Fruit fly (Drosophila melanogaster) whole organism, embryonic: ENCODE data around the gene CG33521.

Experiments
- Ada2b ChIP-seq: fragments of 200-800 bp; sonication (Bioruptor generic); IDR thresholded peaks from 2 replicates; pipeline ENCODE4 v1.3.6; 2022; ENCODE audit warnings: missing biosample characterization, missing genetic modification characterization
- B-H2 ChIP-seq: fragments of 200-800 bp; sonication (Bioruptor generic); optimal IDR thresholded peaks from 2 replicates; lab custom pipeline; 2018; ENCODE audit warnings: missing biosample characterization, mild to moderate bottlenecking, missing genetic modification characterization
- BEAF-32 ChIP-seq: fragments of 200-800 bp; sonication (Bioruptor generic); optimal IDR thresholded peaks from 3 replicates; lab custom pipeline; 2017; ENCODE audit warnings: missing biosample characterization, missing genetic modification characterization, mild to moderate bottlenecking, moderate library complexity, missing genetic modification reagents
- CG1024 ChIP-seq: fragments of 200-800 bp; sonication (Bioruptor generic); IDR thresholded peaks from 2 replicates; pipeline ENCODE4 v1.3.6; 2022; ENCODE audit warnings: missing biosample characterization, missing genetic modification characterization
- CG10462 ChIP-seq: fragments of 200-800 bp; sonication (Bioruptor generic); optimal IDR thresholded peaks from 2 replicates; lab custom pipeline; 2016; ENCODE audit warnings: missing biosample characterization, missing genetic modification characterization
- CG11695 ChIP-seq: fragments of 200-800 bp; sonication (Bioruptor generic); IDR thresholded peaks from 3 replicates; pipeline ENCODE4 v1.3.6; 2022; ENCODE audit warnings: missing biosample characterization, missing genetic modification characterization
- CG11723 ChIP-seq: fragments of 200-800 bp; sonication (Bioruptor generic); optimal IDR thresholded peaks from 2 replicates; lab custom pipeline; 2017; ENCODE audit warnings: missing biosample characterization, mild to moderate bottlenecking, missing genetic modification characterization
- CG12219 ChIP-seq: fragments of 200-800 bp; sonication (Bioruptor generic); optimal IDR thresholded peaks from 3 replicates; lab custom pipeline; 2018; ENCODE audit warnings: missing biosample characterization, mild to moderate bottlenecking, missing genetic modification characterization
- CG12659 ChIP-seq: fragments of 200-800 bp; sonication (Bioruptor generic); optimal IDR thresholded peaks from 3 replicates; lab custom pipeline; 2017; ENCODE audit warnings: mild to moderate bottlenecking, missing biosample characterization, missing genetic modification reagents, missing genetic modification characterization
- CG12942 ChIP-seq: fragments of 200-800 bp; sonication (Bioruptor generic); optimal IDR thresholded peaks from 3 replicates; lab custom pipeline; 2016; ENCODE audit warnings: missing biosample characterization, missing genetic modification characterization
- CG13296 ChIP-seq: fragments of 200-800 bp; sonication (Bioruptor generic); optimal IDR thresholded peaks from 3 replicates; lab custom pipeline; 2018; ENCODE audit warnings: missing biosample characterization, mild to moderate bottlenecking, missing genetic modification characterization
- CG14710 ChIP-seq: fragments of 200-800 bp; sonication (Bioruptor generic); optimal IDR thresholded peaks from 3 replicates; lab custom pipeline; 2019; ENCODE audit warnings: missing biosample characterization, mild to moderate bottlenecking, missing genetic modification characterization, moderate library complexity
- CG1603 ChIP-seq: fragments of 200-800 bp; sonication (Bioruptor generic); optimal IDR thresholded peaks from 2 replicates; lab custom pipeline; 2019; ENCODE audit warnings: missing biosample characterization, mild to moderate bottlenecking, missing genetic modification characterization, moderate library complexity
- CG17802 ChIP-seq: fragments of 200-800 bp; sonication (Bioruptor generic); optimal IDR thresholded peaks from 2 replicates; lab custom pipeline; 2018; ENCODE audit warnings: missing biosample characterization, mild to moderate bottlenecking, missing genetic modification characterization, moderate library complexity
- CG17912 ChIP-seq: fragments of 200-800 bp; sonication (Bioruptor generic); optimal IDR thresholded peaks from 2 replicates; lab custom pipeline; 2018; ENCODE audit warnings: missing biosample characterization, mild to moderate bottlenecking, missing genetic modification characterization
- CG30020 ChIP-seq: fragments of 200-800 bp; optimal IDR thresholded peaks from 2 replicates; lab custom pipeline; 2019; ENCODE audit warnings: missing biosample characterization, mild to moderate bottlenecking, missing genetic modification characterization, moderate library complexity
- CG31388 ChIP-seq: fragments of 200-800 bp; sonication (Bioruptor generic); optimal IDR thresholded peaks from 2 replicates; lab custom pipeline; 2016; ENCODE audit warnings: missing biosample characterization, missing genetic modification characterization
- CG3995 ChIP-seq: fragments of 200-800 bp; sonication (Bioruptor generic); optimal IDR thresholded peaks from 3 replicates; lab custom pipeline; 2016; ENCODE audit warnings: missing biosample characterization, missing genetic modification characterization
- CG4424 ChIP-seq: fragments of 200-800 bp; sonication (Bioruptor generic); optimal IDR thresholded peaks from 3 replicates; lab custom pipeline; 2016; ENCODE audit warnings: missing biosample characterization, missing genetic modification characterization
- CG4730 ChIP-seq: fragments of 200-800 bp; sonication (Bioruptor generic); IDR thresholded peaks from 2 replicates; pipeline ENCODE4 v1.3.6; 2022; ENCODE audit warnings: missing biosample characterization, missing genetic modification characterization
- CG6765 ChIP-seq: fragments of 200-800 bp; sonication (Bioruptor generic); optimal IDR thresholded peaks from 3 replicates; lab custom pipeline; 2017; ENCODE audit warnings: missing biosample characterization, mild to moderate bottlenecking, missing genetic modification characterization
- CG7357 ChIP-seq: fragments of 200-800 bp; sonication (Bioruptor generic); IDR thresholded peaks from 3 replicates; pipeline ENCODE4 v1.3.6; 2022; ENCODE audit warnings: missing biosample characterization, missing genetic modification characterization
- CG8290 ChIP-seq, 3 experiments: fragments of 200-800 bp; sonication (Bioruptor generic); optimal IDR thresholded peaks; 2 replicates each; lab custom pipeline; 2016 to 2019; ENCODE audit warnings: missing biosample characterization in 3 of 3, missing genetic modification characterization in 3 of 3, mild to moderate bottlenecking in 2 of 3, moderate library complexity in 1 of 3
- Elba2 ChIP-seq: fragments of 200-800 bp; sonication (Bioruptor generic); optimal IDR thresholded peaks from 3 replicates; lab custom pipeline; 2016; ENCODE audit warnings: missing biosample characterization, missing genetic modification characterization
- Hey ChIP-seq: fragments of 200-800 bp; sonication (Bioruptor generic); optimal IDR thresholded peaks from 3 replicates; lab custom pipeline; 2018; ENCODE audit warnings: missing biosample characterization, mild to moderate bottlenecking, missing genetic modification characterization
- Lhr ChIP-seq: fragments of 200-800 bp; sonication (Bioruptor generic); optimal IDR thresholded peaks from 3 replicates; lab custom pipeline; 2017; ENCODE audit warnings: mild to moderate bottlenecking, missing biosample characterization, missing genetic modification reagents, missing genetic modification characterization
- Max ChIP-seq: fragments of 200-800 bp; sonication (Bioruptor generic); optimal IDR thresholded peaks from 2 replicates; lab custom pipeline; 2016; ENCODE audit warnings: missing biosample characterization, mild to moderate bottlenecking, missing genetic modification characterization
- Nf-YC ChIP-seq: fragments of 200-800 bp; optimal IDR thresholded peaks from 3 replicates; lab custom pipeline; 2019; ENCODE audit warnings: missing biosample characterization, mild to moderate bottlenecking, missing genetic modification characterization, moderate library complexity
- PHDP ChIP-seq: fragments of 200-800 bp; sonication (Bioruptor generic); optimal IDR thresholded peaks from 3 replicates; lab custom pipeline; 2018; ENCODE audit warnings: missing biosample characterization, mild to moderate bottlenecking, missing genetic modification characterization, moderate library complexity
- Poxn ChIP-seq: fragments of 200-800 bp; sonication (Bioruptor generic); IDR thresholded peaks from 2 replicates; pipeline ENCODE4 v1.3.6; 2022; ENCODE audit warnings: missing biosample characterization, missing genetic modification characterization
- Sry-β ChIP-seq: fragments of 200-800 bp; sonication (Bioruptor generic); optimal IDR thresholded peaks from 2 replicates; lab custom pipeline; 2018; ENCODE audit warnings: missing biosample characterization, mild to moderate bottlenecking, missing genetic modification characterization, moderate library complexity
- Sry-δ ChIP-seq: fragments of 200-800 bp; sonication (Bioruptor generic); optimal IDR thresholded peaks from 2 replicates; lab custom pipeline; 2016; ENCODE audit warnings: missing biosample characterization, missing genetic modification characterization
- Xrp1 ChIP-seq: fragments of 200-800 bp; sonication (Bioruptor generic); IDR thresholded peaks from 2 replicates; pipeline ENCODE4 v1.3.6; 2022; ENCODE audit warnings: missing biosample characterization, missing genetic modification characterization
- cas ChIP-seq: fragments of 200-800 bp; sonication (Bioruptor generic); IDR thresholded peaks from 2 replicates; pipeline ENCODE4 v1.3.6; 2022; ENCODE audit warnings: missing biosample characterization, missing genetic modification characterization
- chm ChIP-seq: fragments of 200-800 bp; sonication (Bioruptor generic); IDR thresholded peaks from 2 replicates; pipeline ENCODE4 v1.3.6; 2022; ENCODE audit warnings: missing biosample characterization, missing genetic modification characterization
- dmrt99B ChIP-seq: fragments of 200-800 bp; sonication (Bioruptor generic); optimal IDR thresholded peaks from 2 replicates; lab custom pipeline; 2018; ENCODE audit warnings: missing biosample characterization, mild to moderate bottlenecking, missing genetic modification characterization, moderate library complexity
- eve ChIP-seq, 2 experiments: fragments of >200 bp; optimal IDR thresholded peaks; 2 replicates each; lab custom pipeline; 2017; ENCODE audit warnings: missing biosample characterization in 2 of 2, missing genetic modification characterization in 2 of 2
- fu2 ChIP-seq: fragments of 200-800 bp; sonication (Bioruptor generic); optimal IDR thresholded peaks from 2 replicates; lab custom pipeline; 2016; ENCODE audit warnings: missing biosample characterization, missing genetic modification characterization
- gfzf ChIP-seq: fragments of 200-800 bp; sonication (Bioruptor generic); optimal IDR thresholded peaks from 2 replicates; lab custom pipeline; 2016; ENCODE audit warnings: missing biosample characterization, mild to moderate bottlenecking, missing genetic modification characterization, moderate library complexity
- gro ChIP-seq: fragments of 200-800 bp; sonication (Bioruptor generic); optimal IDR thresholded peaks from 2 replicates; lab custom pipeline; 2016; ENCODE audit warnings: missing biosample characterization, missing genetic modification characterization
- hkb ChIP-seq, 2 experiments: fragments of 200-800 bp in 1 of 2; fragments of >200 bp in 1 of 2; sonication (Bioruptor generic) in 1 of 2; IDR thresholded peaks in 1 of 2; optimal IDR thresholded peaks in 1 of 2; 2 replicates each; pipeline versions ENCODE4 v1.3.6 to Lab custom; 2017 to 2022; ENCODE audit warnings: missing biosample characterization in 1 of 2, missing genetic modification characterization in 1 of 2
- peb ChIP-seq: fragments of 200-800 bp; sonication (Bioruptor generic); IDR thresholded peaks from 2 replicates; pipeline ENCODE4 v1.3.6; 2022; ENCODE audit warnings: missing biosample characterization, missing genetic modification characterization
- pum ChIP-seq: fragments of 200-800 bp; sonication (Bioruptor generic); optimal IDR thresholded peaks from 2 replicates; lab custom pipeline; 2016; ENCODE audit warnings: missing biosample characterization, missing genetic modification characterization
- ro ChIP-seq: fragments of 200-800 bp; sonication (Bioruptor generic); IDR thresholded peaks from 2 replicates; pipeline ENCODE4 v1.3.6; 2022; ENCODE audit warnings: missing biosample characterization, missing genetic modification characterization
- sens ChIP-seq: fragments of 200-800 bp; sonication (Bioruptor generic); peaks from one replicate; lab custom pipeline; 2016; ENCODE audit warnings: missing biosample characterization, missing genetic modification characterization
- ssp ChIP-seq: fragments of 200-800 bp; sonication (Bioruptor generic); IDR thresholded peaks from 2 replicates; pipeline ENCODE4 v1.3.6; 2022; ENCODE audit warnings: missing biosample characterization, missing genetic modification characterization
- tgo ChIP-seq: fragments of 200-800 bp; sonication (Bioruptor generic); IDR thresholded peaks from 3 replicates; pipeline ENCODE4 v1.3.6; 2022; ENCODE audit warnings: missing biosample characterization, missing genetic modification characterization

Gene CG33521

DNA sequence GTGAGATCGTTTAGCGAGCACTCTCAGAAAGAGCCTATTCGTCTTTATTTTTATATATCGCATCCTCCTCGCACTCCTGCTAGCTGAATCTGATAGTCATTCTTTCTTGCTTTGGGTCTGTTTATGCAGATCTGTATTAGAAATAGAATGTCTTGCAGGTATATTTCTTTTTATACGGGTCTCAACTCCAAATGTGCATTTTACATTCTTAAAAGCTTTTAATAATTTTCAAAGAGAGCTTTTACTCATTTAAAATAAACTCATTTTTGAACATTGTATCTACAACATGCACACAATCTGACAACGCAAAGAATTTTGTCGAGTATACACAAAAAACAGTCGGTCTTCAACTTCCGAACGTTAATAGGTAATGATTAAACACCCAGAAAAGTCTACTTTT, at the start of gene CG33521:
CG33521 (plus strand) TSS at position 301 of the 400 bp plus-strand sequence.
- TF ChIP-seq Xrp1 (GFP tag; lab: Robert Waterston, UW) (0 out of 2 replicates have a peak, but pooled peaks have one; percentile 13), fu2 (GFP tag; lab: Kevin White, UChicago) (no peak)

DNA sequence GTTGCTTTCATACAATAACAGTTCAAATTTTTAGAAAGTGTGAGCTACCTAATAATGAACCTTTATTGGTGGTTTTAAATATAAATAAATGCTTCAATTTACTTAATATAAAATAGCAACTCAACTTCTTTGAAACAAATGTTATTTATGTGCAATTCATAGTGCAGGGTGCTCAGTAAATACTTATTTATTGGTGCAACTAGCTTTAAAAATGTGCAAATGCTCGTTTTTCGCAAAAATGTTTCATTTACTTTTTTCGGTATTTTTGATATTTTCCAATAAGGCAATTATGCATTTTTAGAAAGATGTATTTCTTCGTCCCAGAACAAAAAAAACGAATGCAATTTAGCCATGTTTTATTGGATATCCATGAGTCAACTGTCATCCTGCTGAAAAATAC, 40.9 kb upstream of the CG33521 start:
- TF ChIP-seq gfzf (GFP tag; lab: Kevin White, UChicago), result peak; percentile 17
- TF ChIP-seq CG30020 (tag; lab: Kevin White, UChicago), result peak; percentile 91
- peak; percentile 47 for TF ChIP-seq Elba2 (GFP tag; lab: Kevin White, UChicago)
- TF ChIP-seq PHDP, result no peak
- no peak for TF ChIP-seq pum (GFP tag; lab: Kevin White, UChicago)
- no peak for TF ChIP-seq CG4730 (GFP tag; lab: Robert Waterston, UW)
- peak in 1 of 2 experiments; percentile 26 for TF ChIP-seq eve (GFP tag; optimal IDR thresholded peaks at IDR 0.05; lab: Kevin White, UChicago)
- TF ChIP-seq CG11723, result peak; percentile 1
- no peak for TF ChIP-seq CG4424 (GFP tag; lab: Kevin White, UChicago)
- TF ChIP-seq CG17802 (tag; lab: Kevin White, UChicago), result peak; percentile 37
- TF ChIP-seq, all 482 proteins: peak for 6

DNA sequence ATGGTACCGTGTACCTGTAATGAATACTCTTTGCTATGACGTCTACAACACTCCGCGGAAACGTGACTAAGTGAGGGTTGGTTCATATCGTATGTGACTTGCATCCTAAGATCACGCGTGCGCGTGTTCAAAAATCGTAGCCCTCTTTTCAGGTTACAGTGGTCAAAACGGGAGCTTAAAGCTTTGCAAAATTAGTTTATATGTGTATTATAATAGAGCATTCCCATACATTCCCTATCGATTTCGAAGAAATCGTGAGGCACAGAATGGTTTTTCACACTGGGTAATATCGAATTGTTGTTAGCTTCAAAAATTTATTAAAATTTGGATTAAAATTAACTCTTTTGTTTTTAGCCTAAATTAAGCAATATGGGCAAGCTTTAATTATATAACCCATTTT, 39.1 kb upstream of the CG33521 start:
- TF ChIP-seq BEAF-32 (GFP tag; lab: Kevin White, UChicago) (peak; percentile 60), CG17912 (peak; percentile 32), Ada2b (GFP tag; lab: Robert Waterston, UW) (no peak), peb (no peak), Sry-δ (GFP tag; lab: Kevin White, UChicago) (peak; percentile 28), Max (GFP tag; lab: Kevin White, UChicago) (peak; percentile 19), CG1024 (peak; percentile 97), ssp (GFP tag; lab: Robert Waterston, UW) (peak; percentile 95), chm (no peak), CG14710 (tag; lab: Kevin White, UChicago) (peak; percentile 2), Hey (no peak), CG12659 (GFP tag; lab: Kevin White, UChicago) (peak; percentile 43), Nf-YC (tag; lab: Kevin White, UChicago) (no peak), ro (GFP tag; lab: Robert Waterston, UW) (no peak), CG31388 (no peak), Poxn (GFP tag; lab: Robert Waterston, UW) (no peak), cas (GFP tag; lab: Robert Waterston, UW) (no peak), CG17802 (tag; lab: Kevin White, UChicago) (peak; percentile 96), CG3995 (GFP tag; lab: Kevin White, UChicago) (peak; percentile 32), CG7357 (GFP tag; lab: Robert Waterston, UW) (peak; percentile 94), CG6765 (GFP tag; lab: Kevin White, UChicago) (peak; percentile 12), Lhr (GFP tag; lab: Kevin White, UChicago) (peak; percentile 85), PHDP (peak; percentile 41), CG8290 (GFP tag; optimal IDR thresholded peaks at IDR 0.05; lab: Kevin White, UChicago) (peak; percentile 87), CG8290 (tag; optimal IDR thresholded peaks at IDR 0.05; lab: Kevin White, UChicago) (peak; percentile 69 to 75), sens (GFP tag; lab: Kevin White, UChicago) (peak; percentile 80), hkb (optimal IDR thresholded peaks at IDR 0.05; lab: Kevin White, UChicago) (no peak), hkb (GFP tag; IDR thresholded peaks at IDR 0.05; lab: Robert Waterston, UW) (no peak; the same call in none of the 2 replicates), CG10462 (GFP tag; lab: Kevin White, UChicago) (no peak), dmrt99B (no peak), CG12219 (no peak), CG1603 (tag; lab: Kevin White, UChicago) (peak; percentile 87), CG11695 (GFP tag; lab: Robert Waterston, UW) (0 out of 3 replicates have a peak, but pooled peaks have one; percentile 32), Sry-β (GFP tag; lab: Kevin White, UChicago) (no peak), B-H2 (GFP tag; lab: Kevin White, UChicago) (peak; percentile 6), CG13296 (peak; percentile 24), CG12942 (GFP tag; lab: Kevin White, UChicago) (no peak), tgo (GFP tag; lab: Robert Waterston, UW) (no peak; the same call in 2 of the 3 replicates), gro (peak; percentile 32)
